Worm (Caenorhabditis elegans): ENCODE measurements around the gene nlp-52.

- TF ChIP-seq him-1 (tag; optimal IDR thresholded peaks at IDR 0.05), result no peak
- no peak for TF ChIP-seq W03F9.2 (tag; optimal IDR thresholded peaks at IDR 0.05)
These were observed 3.6 kb upstream of the nlp-52 start, which contains the start of gene T17H7.7 for ce11 chrIII:757981-758380.

Measured in whole organism, L4/young adult.